Worm (Caenorhabditis elegans) whole organism, young adult: ENCODE data around the gene F01F1.3.

Experiments
- B0019.2 ChIP-seq: fragments of 200-800 bp; sonication (Bioruptor generic); conservative IDR thresholded peaks from 2 replicates; pipeline ENCODE4 v1.3.6; 2022; ENCODE audit warnings: missing genetic modification reagents, missing genetic modification characterization, missing compliant biosample characterization
- D2030.7 ChIP-seq: fragments of 200-800 bp; sonication (Bioruptor generic); IDR thresholded peaks from 2 replicates; pipeline ENCODE4 v1.3.6; 2022; ENCODE audit warnings: missing genetic modification reagents, missing genetic modification characterization, missing compliant biosample characterization
- F10E7.11 ChIP-seq: sonication (generic microtip); optimal IDR thresholded peaks from 2 replicates; lab custom pipeline; 2017; ENCODE audit warnings: mild to moderate bottlenecking, missing genetic modification characterization, moderate library complexity, missing compliant biosample characterization
- F33H1.4 ChIP-seq: fragments of 200-800 bp; sonication (Bioruptor generic); IDR thresholded peaks from 2 replicates; pipeline ENCODE4 v1.3.6; 2022; ENCODE audit warnings: missing genetic modification reagents, missing genetic modification characterization, missing compliant biosample characterization
- F52B5.7 ChIP-seq: sonication (generic microtip); optimal IDR thresholded peaks from 2 replicates; lab custom pipeline; 2016; ENCODE audit warnings: mild to moderate bottlenecking, missing genetic modification characterization, missing compliant biosample characterization
- F57A8.1 ChIP-seq: fragments of 200-800 bp; sonication (Bioruptor generic); optimal IDR thresholded peaks from 2 replicates; lab custom pipeline; 2018; ENCODE audit warnings: mild to moderate bottlenecking, missing genetic modification characterization, moderate library complexity, missing compliant biosample characterization
- K11D2.4 ChIP-seq: fragments of 200-800 bp; sonication (Bioruptor generic); IDR thresholded peaks from 2 replicates; pipeline ENCODE4 v1.3.6; 2022; ENCODE audit warnings: missing genetic modification reagents, missing genetic modification characterization, missing compliant biosample characterization
- T26A5.8 ChIP-seq: sonication (generic microtip); optimal IDR thresholded peaks from 2 replicates; lab custom pipeline; 2016; ENCODE audit warnings: missing genetic modification characterization, missing compliant biosample characterization
- Y79H2A.3 ChIP-seq: fragments of 200-800 bp; sonication (Bioruptor generic); conservative IDR thresholded peaks from 2 replicates; pipeline ENCODE4 v1.3.6; 2022; ENCODE audit warnings: missing genetic modification reagents, missing genetic modification characterization, missing compliant biosample characterization
- Y95B8A.8 ChIP-seq: fragments of 200-800 bp; sonication (Bioruptor generic); IDR thresholded peaks from 2 replicates; pipeline ENCODE4 v1.3.6; 2022; ENCODE audit warnings: missing genetic modification reagents, missing genetic modification characterization, missing compliant biosample characterization
- akir-1 ChIP-seq: fragments of 200-800 bp; sonication (Bioruptor generic); optimal IDR thresholded peaks from 2 replicates; lab custom pipeline; 2018; ENCODE audit warnings: mild to moderate bottlenecking, missing genetic modification characterization, moderate library complexity, missing compliant biosample characterization
- aptf-2 ChIP-seq: fragments of 200-800 bp; sonication (Bioruptor generic); conservative IDR thresholded peaks from 2 replicates; pipeline ENCODE4 v1.3.6; 2022; ENCODE audit warnings: missing genetic modification reagents, missing genetic modification characterization, missing compliant biosample characterization
- aptf-3 ChIP-seq: fragments of 200-800 bp; sonication (Bioruptor generic); IDR thresholded peaks from 2 replicates; pipeline ENCODE4 v1.3.6; 2022; ENCODE audit warnings: missing genetic modification characterization, missing compliant biosample characterization
- attf-5 ChIP-seq: fragments of 200-800 bp; sonication (Bioruptor generic); optimal IDR thresholded peaks from 2 replicates; lab custom pipeline; 2018; ENCODE audit warnings: mild to moderate bottlenecking, missing genetic modification characterization, missing compliant biosample characterization
- bed-2 ChIP-seq: fragments of 200-800 bp; sonication (Bioruptor generic); IDR thresholded peaks from 2 replicates; pipeline ENCODE4 v1.3.6; 2022; ENCODE audit warnings: missing genetic modification reagents, missing genetic modification characterization, missing compliant biosample characterization
- ccch-3 ChIP-seq: fragments of 200-800 bp; sonication (Bioruptor generic); optimal IDR thresholded peaks from 2 replicates; lab custom pipeline; 2018; ENCODE audit warnings: mild to moderate bottlenecking, missing genetic modification characterization, missing compliant biosample characterization
- cebp-1 ChIP-seq, 2 experiments: fragments of 200-800 bp in 1 of 2; sonication (Bioruptor generic) in 1 of 2; sonication (generic microtip) in 1 of 2; IDR thresholded peaks in 1 of 2; optimal IDR thresholded peaks in 1 of 2; 2 replicates each; pipeline versions ENCODE4 v1.3.6 to Lab custom; 2017 to 2022; ENCODE audit warnings: missing compliant biosample characterization in 2 of 2, missing genetic modification characterization in 2 of 2, mild to moderate bottlenecking in 1 of 2, missing genetic modification reagents in 1 of 2, moderate library complexity in 1 of 2
- ceh-27 ChIP-seq: fragments of 200-800 bp; sonication (Bioruptor generic); optimal IDR thresholded peaks from 2 replicates; lab custom pipeline; 2018; ENCODE audit warnings: mild to moderate bottlenecking, missing genetic modification characterization, moderate library complexity, missing compliant biosample characterization
- ceh-58 ChIP-seq: fragments of 200-800 bp; sonication (Bioruptor generic); IDR thresholded peaks from 2 replicates; pipeline ENCODE4 v1.3.6; 2022; ENCODE audit warnings: missing genetic modification characterization, missing compliant biosample characterization
- dox-1 ChIP-seq: fragments of 200-800 bp; sonication (Bioruptor generic); IDR thresholded peaks from 2 replicates; pipeline ENCODE4 v1.3.6; 2022; ENCODE audit warnings: missing genetic modification reagents, missing genetic modification characterization, missing compliant biosample characterization
- dpff-1 ChIP-seq: sonication (generic microtip); optimal IDR thresholded peaks from 2 replicates; lab custom pipeline; 2017; ENCODE audit warnings: mild to moderate bottlenecking, missing genetic modification characterization, missing compliant biosample characterization
- efl-1 ChIP-seq: fragments of 150-350 bp; optimal IDR thresholded peaks from 2 replicates; lab custom pipeline; 2014; ENCODE audit warnings: missing biosample characterization, missing genetic modification reagents, missing genetic modification characterization
- egl-18 ChIP-seq: fragments of 200-800 bp; sonication (Bioruptor generic); IDR thresholded peaks from 2 replicates; pipeline ENCODE4 v1.3.6; 2022; ENCODE audit warnings: missing genetic modification reagents, missing genetic modification characterization, missing compliant biosample characterization
- ekl-4 ChIP-seq: fragments of 200-800 bp; sonication (Bioruptor generic); IDR thresholded peaks from 2 replicates; pipeline ENCODE4 v1.3.6; 2022; ENCODE audit warnings: missing genetic modification reagents, missing genetic modification characterization, missing compliant biosample characterization
- ets-4 ChIP-seq: fragments of 200-800 bp; sonication (Bioruptor generic); optimal IDR thresholded peaks from 2 replicates; lab custom pipeline; 2018; ENCODE audit warnings: mild to moderate bottlenecking, missing genetic modification characterization, missing compliant biosample characterization
- fkh-3 ChIP-seq: sonication (generic microtip); optimal IDR thresholded peaks from 2 replicates; lab custom pipeline; 2016; ENCODE audit warnings: mild to moderate bottlenecking, missing genetic modification characterization, missing compliant biosample characterization
- hsf-1 ChIP-seq: fragments of 200-800 bp; sonication (Bioruptor generic); IDR thresholded peaks from 2 replicates; pipeline ENCODE4 v1.3.6; 2022; ENCODE audit warnings: missing genetic modification reagents, missing genetic modification characterization, missing compliant biosample characterization
- lsl-1 ChIP-seq: fragments of 200-800 bp; sonication (Bioruptor generic); optimal IDR thresholded peaks from 2 replicates; lab custom pipeline; 2018; ENCODE audit warnings: mild to moderate bottlenecking, missing genetic modification characterization, moderate library complexity, missing compliant biosample characterization
- lsy-27 ChIP-seq: sonication (generic microtip); optimal IDR thresholded peaks from 2 replicates; lab custom pipeline; 2017; ENCODE audit warnings: missing genetic modification characterization, mild to moderate bottlenecking, missing compliant biosample characterization, antibody characterized with exemption, missing genotype, borderline replicate concordance; ENCODE audit not compliant: insufficient read depth
- madf-10 ChIP-seq: sonication (generic microtip); optimal IDR thresholded peaks from 2 replicates; lab custom pipeline; 2016; ENCODE audit warnings: mild to moderate bottlenecking, missing genetic modification characterization, missing compliant biosample characterization
- madf-8 ChIP-seq: fragments of 200-800 bp; sonication (Bioruptor generic); conservative IDR thresholded peaks from 2 replicates; pipeline ENCODE4 v1.3.6; 2022; ENCODE audit warnings: missing genetic modification reagents, missing genetic modification characterization, missing compliant biosample characterization
- nfya-1 ChIP-seq: sonication (generic microtip); optimal IDR thresholded peaks from 2 replicates; lab custom pipeline; 2017; ENCODE audit warnings: antibody characterized with exemption, missing compliant biosample characterization, missing genetic modification characterization, borderline replicate concordance; ENCODE audit not compliant: insufficient read depth
- nhr-179 ChIP-seq: sonication (generic microtip); optimal IDR thresholded peaks from 2 replicates; lab custom pipeline; 2016; ENCODE audit warnings: mild to moderate bottlenecking, missing genetic modification characterization, missing compliant biosample characterization
- nhr-80 ChIP-seq: sonication (generic microtip); optimal IDR thresholded peaks from 2 replicates; lab custom pipeline; 2016; ENCODE audit warnings: missing genetic modification characterization, missing compliant biosample characterization
- pha-4 ChIP-seq: fragments of 150-350 bp; sonication (generic microtip); optimal IDR thresholded peaks from 2 replicates; lab custom pipeline; 2014; ENCODE audit warnings: missing biosample characterization, missing genetic modification reagents, missing genetic modification characterization
- tbp1 ChIP-seq: fragments of 200-800 bp; sonication (Bioruptor generic); optimal IDR thresholded peaks from 2 replicates; lab custom pipeline; 2018; ENCODE audit warnings: mild to moderate bottlenecking, missing genetic modification characterization, missing compliant biosample characterization
- xnd-1 ChIP-seq: sonication (generic microtip); optimal IDR thresholded peaks from 2 replicates; lab custom pipeline; 2016; ENCODE audit warnings: missing genotype, missing genetic modification reagents, missing genetic modification characterization, missing compliant biosample characterization
- ztf-26 ChIP-seq: sonication (generic microtip); optimal IDR thresholded peaks from 2 replicates; lab custom pipeline; 2017; ENCODE audit warnings: missing genetic modification characterization, missing compliant biosample characterization
- ztf-3 ChIP-seq: fragments of 200-800 bp; sonication (Bioruptor generic); optimal IDR thresholded peaks from 2 replicates; lab custom pipeline; 2018; ENCODE audit warnings: mild to moderate bottlenecking, missing genetic modification characterization, missing compliant biosample characterization
- ztf-6 ChIP-seq: fragments of 200-800 bp; sonication (Bioruptor generic); IDR thresholded peaks from 2 replicates; pipeline ENCODE4 v1.3.6; 2022; ENCODE audit warnings: missing genetic modification reagents, missing genetic modification characterization, missing compliant biosample characterization

The F01F1.3 gene

DNA sequence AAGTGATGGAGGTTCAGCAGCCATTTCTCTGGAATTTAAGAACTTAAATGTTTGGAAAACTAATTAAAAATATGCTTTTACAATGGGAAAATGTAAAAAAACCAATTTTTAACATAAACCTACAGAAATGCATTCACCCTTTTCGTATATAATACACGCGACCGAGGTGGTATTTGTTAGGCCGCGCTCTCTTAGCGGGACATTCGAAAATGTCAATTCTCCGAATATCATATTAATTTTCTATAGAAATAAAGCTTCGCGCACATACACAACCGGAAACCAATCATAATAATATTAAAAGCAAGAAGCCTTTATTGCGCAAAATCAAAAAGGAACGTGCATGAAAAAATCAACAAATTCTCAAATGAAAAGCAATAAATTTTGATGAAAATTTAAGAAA, 18.5 kb upstream of the F01F1.3 start, which contains the start of gene ddx-23 (continued):
- TF ChIP-seq ccch-3 (GFP tag; lab: Kevin White, UChicago) (no peak), ceh-58 (GFP tag; lab: Robert Waterston, UW) (no peak), ztf-26 (tag; lab: Kevin White, UChicago) (no peak), madf-10 (no peak), K11D2.4 (GFP tag; lab: Robert Waterston, UW) (no peak), ekl-4 (no peak), aptf-2 (GFP tag; lab: Robert Waterston, UW) (no peak), dpff-1 (tag; lab: Kevin White, UChicago) (no peak), hsf-1 (GFP tag; lab: Robert Waterston, UW) (no peak; the same call in 1 of the 2 replicates), madf-8 (no peak), ztf-3 (no peak), F52B5.7 (tag; lab: Kevin White, UChicago) (peak; percentile 57), nfya-1 (tag; lab: Kevin White, UChicago) (no peak), akir-1 (GFP tag; lab: Kevin White, UChicago) (no peak), pha-4 (tag; lab: Kevin White, UChicago) (no peak), dox-1 (GFP tag; lab: Robert Waterston, UW) (no peak), T26A5.8 (tag; lab: Kevin White, UChicago) (no peak), ceh-27 (GFP tag; lab: Kevin White, UChicago) (no peak), lsl-1 (GFP tag; lab: Kevin White, UChicago) (peak; percentile 37), egl-18 (GFP tag; lab: Robert Waterston, UW) (no peak), bed-2 (no peak), B0019.2 (no peak), fkh-3 (tag; lab: Kevin White, UChicago) (no peak), ztf-6 (GFP tag; lab: Robert Waterston, UW) (no peak), xnd-1 (tag; lab: Kevin White, UChicago) (peak; percentile 38), F10E7.11 (tag; lab: Kevin White, UChicago) (peak; percentile 58), efl-1 (GFP tag; lab: Kevin White, UChicago) (peak; percentile 12), nhr-179 (tag; lab: Kevin White, UChicago) (no peak), aptf-3 (GFP tag; lab: Robert Waterston, UW) (0 out of 2 replicates have a peak, but pooled peaks have one; percentile 51), tbp1 (GFP tag; lab: Kevin White, UChicago) (peak; percentile 45), ets-4 (GFP tag; lab: Kevin White, UChicago) (no peak), Y95B8A.8 (GFP tag; lab: Robert Waterston, UW) (0 out of 2 replicates have a peak, but pooled peaks have one; percentile 65), F57A8.1 (no peak), D2030.7 (GFP tag; lab: Robert Waterston, UW) (no peak), F33H1.4 (GFP tag; lab: Robert Waterston, UW) (peak; percentile 43; the same call in 1 of the 2 replicates), lsy-27 (tag; lab: Kevin White, UChicago) (no peak), Y79H2A.3 (GFP tag; lab: Robert Waterston, UW) (no peak), nhr-80 (tag; lab: Kevin White, UChicago) (no peak), cebp-1 (GFP tag; IDR thresholded peaks at IDR 0.05; lab: Robert Waterston, UW) (no peak), cebp-1 (tag; optimal IDR thresholded peaks at IDR 0.05; lab: Kevin White, UChicago) (peak; percentile 39), attf-5 (GFP tag; lab: Kevin White, UChicago) (peak; percentile 9)
